Fruit fly (Drosophila melanogaster) Kc167 (cell line): ENCODE measurements around the gene AsnS.

ENCODE experiments used
- Myc ChIP-seq: fragments of >200 bp; optimal IDR thresholded peaks from 2 replicates; lab custom pipeline; 2017; ENCODE audit warnings: missing external identifiers
- h ChIP-seq: fragments of >200 bp; optimal IDR thresholded peaks from 3 replicates; lab custom pipeline; 2018; ENCODE audit warnings: missing external identifiers
- insv ChIP-seq: fragments of >200 bp; optimal IDR thresholded peaks from 3 replicates; lab custom pipeline; 2018; ENCODE audit warnings: missing external identifiers
- psq ChIP-seq: fragments of >200 bp; optimal IDR thresholded peaks from 2 replicates; lab custom pipeline; 2017; ENCODE audit warnings: missing external identifiers
- ttk ChIP-seq: sonication (Bioruptor generic); optimal IDR thresholded peaks from 2 replicates; lab custom pipeline; 2017; ENCODE audit warnings: missing external identifiers

dm6 chr3L:21224274-21224673 is 51.4 kb downstream of the AsnS start:
- TF ChIP-seq psq (lab: Kevin White, UChicago): no peak
- TF ChIP-seq Myc (lab: Kevin White, UChicago): no peak
- TF ChIP-seq h (lab: Kevin White, UChicago): no peak
- no peak for TF ChIP-seq ttk (lab: Kevin White, UChicago)
- no peak for TF ChIP-seq insv (lab: Kevin White, UChicago)
